Worm (Caenorhabditis elegans): ENCODE data around the gene C04E6.13.

ce11 chrV:5954747-5955146 is 42.2 kb downstream of the C04E6.13 start, which contains the start of gene M03F8.6:
- no peak for TF ChIP-seq unc-62 (GFP tag; optimal IDR thresholded peaks at IDR 0.05)
- TF ChIP-seq nhr-237 (tag; optimal IDR thresholded peaks at IDR 0.05) = no peak
- TF ChIP-seq lsy-2 (tag; optimal IDR thresholded peaks at IDR 0.05) = no peak
- TF ChIP-seq ces-1 (GFP tag; optimal IDR thresholded peaks at IDR 0.05) = no peak
- no peak for TF ChIP-seq bed-3 (GFP tag; optimal IDR thresholded peaks at IDR 0.05)
- TF ChIP-seq pha-4 (tag; optimal IDR thresholded peaks at IDR 0.05) = no peak
- no peak for TF ChIP-seq sem-2 (GFP tag; optimal IDR thresholded peaks at IDR 0.05)
- TF ChIP-seq snpc-4 (tag; optimal IDR thresholded peaks at IDR 0.05) = no peak
- no peak for TF ChIP-seq unc-39 (tag; optimal IDR thresholded peaks at IDR 0.05)
